Worm (Caenorhabditis elegans): Measurements from ENCODE around the gene adr-2.

DNA sequence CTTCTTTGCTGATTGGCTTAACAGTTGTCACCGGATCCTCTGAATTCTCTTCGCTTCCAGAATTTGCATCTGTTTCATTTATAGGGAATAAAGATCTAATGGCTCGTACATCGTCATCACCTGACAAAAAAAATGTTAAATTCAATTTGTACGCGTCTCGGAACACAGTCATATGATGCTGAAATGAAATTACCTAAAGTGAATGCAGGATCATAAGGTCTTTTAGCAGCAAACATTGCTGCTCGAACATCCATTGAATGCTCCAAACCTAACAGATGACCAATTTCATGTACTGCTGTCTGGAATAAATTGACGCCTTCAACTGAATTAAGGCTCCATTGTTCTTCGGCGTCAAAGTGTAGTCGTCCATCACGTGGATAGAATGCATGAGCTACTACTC is 13.7 kb upstream of the adr-2 start:
- TF ChIP-seq lsy-2 (tag; optimal IDR thresholded peaks at IDR 0.05) (no peak), elt-3 (tag; optimal IDR thresholded peaks at IDR 0.05) (no peak), M03D4.4 (tag; optimal IDR thresholded peaks at IDR 0.05) (no peak), sem-2 (GFP tag; optimal IDR thresholded peaks at IDR 0.05) (no peak), unc-62 (GFP tag; optimal IDR thresholded peaks at IDR 0.05) (no peak)

Measured in whole organism, mixed stage, embryonic.